Fruit fly (Drosophila melanogaster): ENCODE data around the gene CG6059.

The CG6059 gene

dm6 chr3R:27131408-27131807 lies 6.9 kb upstream of the CG6059 start (continued):
- TF ChIP-seq shn (GFP tag; optimal IDR thresholded peaks at IDR 0.05) (peak; percentile 33), B-H2 (GFP tag; optimal IDR thresholded peaks at IDR 0.05) (peak; percentile 71), mirr (GFP tag; optimal IDR thresholded peaks at IDR 0.05) (peak; percentile 54), CG12299 (tag; optimal IDR thresholded peaks at IDR 0.05) (peak; percentile 8), run (tag; optimal IDR thresholded peaks at IDR 0.05) (no peak), Sox102F (GFP tag; optimal IDR thresholded peaks at IDR 0.05) (peak; percentile 33), ssp (GFP tag; IDR thresholded peaks at IDR 0.05) (no peak), CG2120 (GFP tag; optimal IDR thresholded peaks at IDR 0.05) (peak; percentile 75), CG7745 (tag; optimal IDR thresholded peaks at IDR 0.05) (no peak), Mrtf (GFP tag; IDR thresholded peaks at IDR 0.05) (0 out of 3 replicates have a peak, but pooled peaks have one; percentile 29), Meics (GFP tag; optimal IDR thresholded peaks at IDR 0.05) (peak; percentile 64)

DNA sequence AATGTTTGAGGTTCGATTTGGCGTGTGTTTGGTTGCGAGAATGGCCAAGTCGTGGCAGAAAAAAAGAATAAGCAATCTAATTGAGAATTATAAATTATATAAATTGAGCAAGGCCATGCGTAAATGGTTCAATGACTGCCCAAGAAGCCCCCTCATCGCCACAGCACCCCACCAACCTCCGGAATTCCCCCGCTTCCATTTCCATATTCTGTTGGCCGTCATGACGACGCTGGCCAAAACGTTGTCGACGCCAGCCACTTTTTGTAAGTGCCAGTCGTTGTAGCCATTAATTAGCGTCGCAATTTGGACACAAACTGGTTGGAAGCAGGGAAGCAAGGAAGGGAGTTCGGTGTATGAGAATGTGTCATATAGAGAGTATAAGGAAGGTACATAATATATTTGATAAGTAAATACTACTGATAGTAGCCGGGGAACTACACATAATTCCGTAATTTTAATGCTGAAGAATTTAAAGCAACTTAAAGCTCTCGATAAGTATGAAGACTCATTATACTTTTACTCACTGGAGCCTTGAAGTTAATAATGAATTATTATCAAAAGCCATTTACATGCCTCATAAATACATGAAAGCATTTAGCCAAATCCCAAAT lies 6.2 kb upstream of the CG6059 start:
- TF ChIP-seq chm (GFP tag; IDR thresholded peaks at IDR 0.05), result no peak
- peak; percentile 81 for TF ChIP-seq sd (tag; optimal IDR thresholded peaks at IDR 0.05)
- TF ChIP-seq tx (GFP tag; optimal IDR thresholded peaks at IDR 0.05), result no peak
- TF ChIP-seq Med (GFP tag), result peak; percentile 45
- TF ChIP-seq CG10543 (GFP tag; optimal IDR thresholded peaks at IDR 0.05), result peak; percentile 37
- peak; percentile 4 for TF ChIP-seq B-H2 (GFP tag; optimal IDR thresholded peaks at IDR 0.05)
- TF ChIP-seq otp (GFP tag; IDR thresholded peaks at IDR 0.05), result 0 out of 3 replicates have a peak, but pooled peaks have one; percentile 17
- TF ChIP-seq ssp (GFP tag; IDR thresholded peaks at IDR 0.05), result no peak
- TF ChIP-seq crol (GFP tag; IDR thresholded peaks at IDR 0.05), result peak; percentile 77
- TF ChIP-seq CG33213 (GFP tag; optimal IDR thresholded peaks at IDR 0.05), result no peak
- TF ChIP-seq insv (GFP tag; optimal IDR thresholded peaks at IDR 0.05), result no peak
- no peak for TF ChIP-seq eve (GFP tag; optimal IDR thresholded peaks at IDR 0.05)
- TF ChIP-seq CG1024 (GFP tag; IDR thresholded peaks at IDR 0.05), result no peak
- no peak for TF ChIP-seq dimm (GFP tag; IDR thresholded peaks at IDR 0.05)
- peak; percentile 23 for TF ChIP-seq CG15269 (tag; optimal IDR thresholded peaks at IDR 0.05)
- no peak for TF ChIP-seq CG30431 (GFP tag; optimal IDR thresholded peaks at IDR 0.05)
- TF ChIP-seq mirr (GFP tag; optimal IDR thresholded peaks at IDR 0.05), result peak; percentile 19
- TF ChIP-seq her (GFP tag; optimal IDR thresholded peaks at IDR 0.05), result no peak
- peak; percentile 63 for TF ChIP-seq ftz-f1 (GFP tag; optimal IDR thresholded peaks at IDR 0.05)
- 0 out of 2 replicates have a peak, but pooled peaks have one; percentile 11 for TF ChIP-seq vvl (GFP tag; IDR thresholded peaks at IDR 0.05)
- TF ChIP-seq CG13624 (GFP tag; optimal IDR thresholded peaks at IDR 0.05), result peak; percentile 4
- TF ChIP-seq lab (GFP tag; optimal IDR thresholded peaks at IDR 0.05), result peak; percentile 11
- peak; percentile 60; the same call in 2 of the 4 replicates for TF ChIP-seq chinmo (GFP tag; IDR thresholded peaks at IDR 0.05; ENCODE audit: partially characterized antibody)
- TF ChIP-seq CG12769 (tag; optimal IDR thresholded peaks at IDR 0.05), result peak; percentile 65
- peak; percentile 36; the same call in 1 of the 2 replicates for TF ChIP-seq Adf1 (GFP tag; IDR thresholded peaks at IDR 0.05)
- TF ChIP-seq CG2202 (tag; optimal IDR thresholded peaks at IDR 0.05), result no peak
- no peak for TF ChIP-seq CG8290 (GFP tag; optimal IDR thresholded peaks at IDR 0.05)
- TF ChIP-seq CG8290 (tag; optimal IDR thresholded peaks at IDR 0.05), result peak in 1 of 2 experiments; percentile 22
- TF ChIP-seq NFAT (GFP tag; IDR thresholded peaks at IDR 0.05), result peak; percentile 38; the same call in 1 of the 2 replicates
- no peak for TF ChIP-seq CG4404 (GFP tag; IDR thresholded peaks at IDR 0.05)
- no peak for TF ChIP-seq Gug (GFP tag; IDR thresholded peaks at IDR 0.05)
- TF ChIP-seq fd102C (GFP tag; optimal IDR thresholded peaks at IDR 0.05), result no peak
